Fruit fly (Drosophila melanogaster) whole organism: ENCODE data around the gene Pi3K92E.

Source experiments
- CG8478 ChIP-seq: fragments of >200 bp; optimal IDR thresholded peaks from 2 replicates; lab custom pipeline; 2018; ENCODE audit warnings: inconsistent platforms
- pan ChIP-seq: fragments of >200 bp; optimal IDR thresholded peaks from 2 replicates; lab custom pipeline; 2017
- usp ChIP-seq: fragments of >200 bp; optimal IDR thresholded peaks from 2 replicates; lab custom pipeline; 2017; ENCODE audit warnings: missing biosample characterization, missing genetic modification characterization, mixed read lengths

dm6 chr3R:20604078-20604477, 30.5 kb downstream of the Pi3K92E start:
- TF ChIP-seq pan (lab: Kevin White, UChicago) (no peak), usp (GFP tag; lab: Kevin White, UChicago) (no peak), CG8478 (no peak)
